Worm (Caenorhabditis elegans): ENCODE results near the gene affl-1.

ce11 chrIII:400898-401297, 39.1 kb upstream of the affl-1 start:
- TF ChIP-seq zag-1 (tag; optimal IDR thresholded peaks at IDR 0.05) (no peak), sox-4 (tag; optimal IDR thresholded peaks at IDR 0.05) (no peak), lin-15B (tag; optimal IDR thresholded peaks at IDR 0.05) (no peak), nhr-11 (tag; optimal IDR thresholded peaks at IDR 0.05) (no peak), fkh-10 (GFP tag; optimal IDR thresholded peaks at IDR 0.05) (no peak), nhr-77 (tag; optimal IDR thresholded peaks at IDR 0.05) (no peak), dsc-1 (tag; optimal IDR thresholded peaks at IDR 0.05) (no peak), snpc-4 (tag; optimal IDR thresholded peaks at IDR 0.05) (no peak), C16A3.4 (tag; optimal IDR thresholded peaks at IDR 0.05) (no peak), tbx-2 (tag; optimal IDR thresholded peaks at IDR 0.05) (no peak), nhr-237 (tag; optimal IDR thresholded peaks at IDR 0.05) (no peak), lin-13 (GFP tag; optimal IDR thresholded peaks at IDR 0.05) (no peak), jun-1 (tag; optimal IDR thresholded peaks at IDR 0.05) (no peak), unc-86 (tag; optimal IDR thresholded peaks at IDR 0.05) (no peak)

Data from whole organism, L1 larva.